Worm (Caenorhabditis elegans): ENCODE data around the gene C09E7.7.

DNA sequence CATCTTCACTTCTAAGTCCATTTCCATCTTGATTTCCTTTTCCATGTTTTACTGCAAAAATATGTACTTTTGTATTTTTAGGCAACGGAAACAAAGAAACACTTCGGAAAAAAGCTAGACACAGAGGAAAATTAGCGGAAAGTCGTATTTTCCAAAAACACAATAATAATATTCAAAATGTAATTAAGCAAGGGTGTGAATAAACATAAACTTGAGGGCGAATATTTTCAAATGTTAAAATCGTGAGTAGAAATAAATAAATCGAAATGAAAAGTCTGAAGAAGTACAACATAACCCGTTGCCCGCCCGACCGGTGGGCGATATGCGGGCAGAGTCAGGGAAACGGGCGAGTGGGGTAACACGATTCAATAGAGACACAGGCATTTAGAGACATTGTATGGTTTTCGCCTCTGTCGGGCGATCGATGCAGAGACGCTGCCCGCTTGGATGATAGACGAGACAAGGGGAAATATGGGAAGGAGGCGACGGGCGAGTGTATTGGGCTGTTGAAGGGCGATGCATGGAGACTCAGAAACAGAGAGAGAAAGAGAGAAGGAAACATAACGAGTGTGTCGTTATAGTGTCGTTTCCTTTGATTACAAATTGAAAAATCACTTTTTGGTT, 14.0 kb downstream of the C09E7.7 start, which contains the start of gene C09E7.4:
- TF ChIP-seq elt-1 (tag; optimal IDR thresholded peaks at IDR 0.05), result no peak
- no peak for TF ChIP-seq ztf-11 (tag; optimal IDR thresholded peaks at IDR 0.05)
- no peak for TF ChIP-seq nhr-25 (tag; optimal IDR thresholded peaks at IDR 0.05)
- peak; percentile 48 for TF ChIP-seq sem-4 (tag; optimal IDR thresholded peaks at IDR 0.05)
- no peak for TF ChIP-seq nhr-23 (tag; optimal IDR thresholded peaks at IDR 0.05)
- no peak for TF ChIP-seq ceh-82 (tag; optimal IDR thresholded peaks at IDR 0.05)
- no peak for TF ChIP-seq nhr-237 (tag; optimal IDR thresholded peaks at IDR 0.05)
- TF ChIP-seq dmd-4 (tag; optimal IDR thresholded peaks at IDR 0.05), result no peak
- TF ChIP-seq nhr-11 (tag; optimal IDR thresholded peaks at IDR 0.05), result no peak
- no peak for TF ChIP-seq blmp-1 (tag; optimal IDR thresholded peaks at IDR 0.05; ENCODE audit: insufficient read depth)
- no peak for TF ChIP-seq ZK546.5 (tag; optimal IDR thresholded peaks at IDR 0.05)
- no peak for TF ChIP-seq unc-39 (tag; optimal IDR thresholded peaks at IDR 0.05)
